Fruit fly (Drosophila melanogaster): ENCODE results near the gene CG42371.

The CG42371 gene

DNA sequence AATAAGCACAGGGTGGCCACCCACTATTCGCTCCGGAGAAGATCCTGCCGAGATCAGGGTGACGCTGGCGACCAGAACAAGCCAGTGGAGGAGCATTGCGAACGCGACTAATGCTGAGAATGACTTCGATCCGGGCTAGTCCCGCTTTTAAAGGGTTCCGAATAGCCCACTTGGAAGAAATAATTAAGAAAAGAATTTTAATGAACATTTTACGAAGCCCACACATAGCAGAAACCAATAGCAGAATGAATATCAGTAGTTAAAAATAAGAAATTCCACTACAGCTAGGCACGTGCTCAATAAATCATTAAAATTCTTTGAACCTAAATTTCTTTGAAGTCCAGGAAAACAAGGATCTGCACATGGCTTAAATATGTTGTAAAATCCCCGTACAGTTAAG lies 34.1 kb upstream of the CG42371 start, which contains the start of gene Ser12:
Gene Ser12 (minus strand): TSS at position 101 of the 400 bp plus-strand sequence.
- TF ChIP-seq tj (GFP tag; optimal IDR thresholded peaks at IDR 0.05) (no peak), Mnt (GFP tag; optimal IDR thresholded peaks at IDR 0.05) (no peak), Hr96 (GFP tag; optimal IDR thresholded peaks at IDR 0.05) (no peak), toe (GFP tag; optimal IDR thresholded peaks at IDR 0.05) (no peak), CG11617 (GFP tag; optimal IDR thresholded peaks at IDR 0.05) (no peak)

- TF ChIP-seq CG7101 (tag; optimal IDR thresholded peaks at IDR 0.05) (no peak), CG5204 (GFP tag; optimal IDR thresholded peaks at IDR 0.05) (no peak), Hr96 (GFP tag; optimal IDR thresholded peaks at IDR 0.05) (no peak), cic (GFP tag; optimal IDR thresholded peaks at IDR 0.05) (no peak), cnc (optimal IDR thresholded peaks at IDR 0.05) (no peak), CG11617 (GFP tag; optimal IDR thresholded peaks at IDR 0.05) (no peak), CG7045 (GFP tag; optimal IDR thresholded peaks at IDR 0.05) (no peak), CG1620 (GFP tag; optimal IDR thresholded peaks at IDR 0.05) (no peak), CG14711 (tag; optimal IDR thresholded peaks at IDR 0.05) (no peak), ovo (GFP tag; optimal IDR thresholded peaks at IDR 0.05) (no peak), toe (GFP tag; optimal IDR thresholded peaks at IDR 0.05) (no peak), CG33017 (tag; optimal IDR thresholded peaks at IDR 0.05) (no peak), pad (GFP tag; optimal IDR thresholded peaks at IDR 0.05) (no peak), Mnt (GFP tag; optimal IDR thresholded peaks at IDR 0.05) (no peak)
Measured at dm6 chr2L:2249578-2249977, 32.5 kb upstream of the CG42371 start.

DNA sequence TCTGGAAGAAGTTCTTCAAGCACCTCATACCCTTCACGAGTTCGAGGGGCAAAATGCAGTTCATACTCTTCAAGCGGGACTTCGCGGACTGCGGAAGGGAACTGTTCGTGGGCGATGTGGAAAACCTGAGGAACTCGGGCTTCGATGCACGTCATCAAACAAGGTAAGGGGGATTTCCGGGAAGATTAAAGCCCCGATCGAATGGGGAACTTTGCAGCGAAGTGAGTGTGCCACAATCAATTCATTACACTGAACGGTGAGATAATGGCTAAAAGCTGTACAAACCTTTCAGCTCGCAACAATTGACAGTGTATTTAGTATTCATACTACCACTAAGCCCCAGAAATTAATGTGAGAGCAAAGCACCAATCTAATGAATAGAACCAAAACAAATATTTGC lies 25.7 kb upstream of the CG42371 start:
- no peak for TF ChIP-seq ovo (GFP tag; optimal IDR thresholded peaks at IDR 0.05)
- no peak for TF ChIP-seq CG5204 (GFP tag; optimal IDR thresholded peaks at IDR 0.05)
- TF ChIP-seq CG14711 (tag; optimal IDR thresholded peaks at IDR 0.05): no peak
- TF ChIP-seq Mnt (GFP tag; optimal IDR thresholded peaks at IDR 0.05): no peak
- TF ChIP-seq kay (GFP tag; ENCODE audit: borderline replicate concordance): no peak
- TF ChIP-seq CG12768 (GFP tag; optimal IDR thresholded peaks at IDR 0.05): no peak
- no peak for TF ChIP-seq CG11617 (GFP tag; optimal IDR thresholded peaks at IDR 0.05)
- no peak for TF ChIP-seq Hr96 (GFP tag; optimal IDR thresholded peaks at IDR 0.05)
- TF ChIP-seq Crg-1 (GFP tag; optimal IDR thresholded peaks at IDR 0.05): no peak
- TF ChIP-seq CG33017 (tag; optimal IDR thresholded peaks at IDR 0.05): no peak
- no peak for TF ChIP-seq tj (GFP tag; optimal IDR thresholded peaks at IDR 0.05)
- no peak for TF ChIP-seq cnc (optimal IDR thresholded peaks at IDR 0.05)
- TF ChIP-seq CG7045 (GFP tag; optimal IDR thresholded peaks at IDR 0.05): no peak

DNA sequence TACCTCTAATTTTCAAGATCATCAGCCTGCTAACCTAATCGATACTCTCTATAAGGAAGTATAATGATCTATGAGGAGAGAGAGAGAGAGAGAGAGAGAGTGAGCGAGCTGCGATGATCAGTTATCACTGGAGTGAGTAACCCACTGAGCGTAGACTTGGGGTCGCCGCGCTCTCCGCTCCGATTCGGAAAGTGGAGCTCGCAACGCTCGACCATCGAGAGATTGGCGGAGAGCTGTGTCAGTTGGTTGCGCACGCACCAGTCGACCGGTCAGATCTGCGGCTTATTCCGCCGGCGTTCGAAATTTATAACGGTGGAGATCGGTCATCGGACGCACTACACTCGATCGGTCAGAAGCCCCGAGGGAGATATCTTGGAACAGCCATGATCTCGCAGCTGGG lies 25.1 kb upstream of the CG42371 start, which contains the start of gene CG4267:
Gene CG4267 (plus strand): TSS at position 240 of the 400 bp plus-strand sequence.
- TF ChIP-seq CG7101 (tag; optimal IDR thresholded peaks at IDR 0.05): no peak
- peak; percentile 27 for TF ChIP-seq ovo (GFP tag; optimal IDR thresholded peaks at IDR 0.05)

DNA sequence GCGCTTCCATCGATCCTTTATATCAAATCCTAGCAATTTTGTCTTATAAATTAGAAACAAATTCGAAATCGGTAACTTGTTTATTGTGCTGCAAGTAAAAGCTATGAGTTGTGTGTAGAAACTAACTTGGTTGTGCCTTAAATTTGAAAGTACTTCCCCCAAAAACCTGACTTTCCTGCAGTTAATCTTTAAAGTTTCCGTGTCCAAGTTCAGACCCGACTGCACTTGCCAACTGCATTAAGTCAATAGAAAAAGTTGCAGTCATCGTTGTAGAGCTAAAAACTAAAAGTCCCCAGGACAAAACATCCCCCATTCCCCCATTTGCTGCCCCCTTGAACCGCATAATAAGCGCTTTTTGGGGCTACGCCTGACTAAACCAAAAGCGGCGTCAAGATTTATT lies 23.4 kb upstream of the CG42371 start, which contains the start of gene Tengl1:
Gene Tengl1 (minus strand): TSS at position 101 of the 400 bp plus-strand sequence.
- TF ChIP-seq kay (GFP tag; ENCODE audit: borderline replicate concordance) (no peak), cic (GFP tag; optimal IDR thresholded peaks at IDR 0.05) (no peak), CG7045 (GFP tag; optimal IDR thresholded peaks at IDR 0.05) (no peak), ovo (GFP tag; optimal IDR thresholded peaks at IDR 0.05) (no peak), CG7101 (tag; optimal IDR thresholded peaks at IDR 0.05) (no peak), CG5204 (GFP tag; optimal IDR thresholded peaks at IDR 0.05) (no peak), toe (GFP tag; optimal IDR thresholded peaks at IDR 0.05) (no peak), CG11617 (GFP tag; optimal IDR thresholded peaks at IDR 0.05) (no peak), pad (GFP tag; optimal IDR thresholded peaks at IDR 0.05) (no peak), CG33017 (tag; optimal IDR thresholded peaks at IDR 0.05) (no peak), Mnt (GFP tag; optimal IDR thresholded peaks at IDR 0.05) (no peak), CG14711 (tag; optimal IDR thresholded peaks at IDR 0.05) (no peak), Crg-1 (GFP tag; optimal IDR thresholded peaks at IDR 0.05) (no peak), CG12768 (GFP tag; optimal IDR thresholded peaks at IDR 0.05) (no peak)

DNA sequence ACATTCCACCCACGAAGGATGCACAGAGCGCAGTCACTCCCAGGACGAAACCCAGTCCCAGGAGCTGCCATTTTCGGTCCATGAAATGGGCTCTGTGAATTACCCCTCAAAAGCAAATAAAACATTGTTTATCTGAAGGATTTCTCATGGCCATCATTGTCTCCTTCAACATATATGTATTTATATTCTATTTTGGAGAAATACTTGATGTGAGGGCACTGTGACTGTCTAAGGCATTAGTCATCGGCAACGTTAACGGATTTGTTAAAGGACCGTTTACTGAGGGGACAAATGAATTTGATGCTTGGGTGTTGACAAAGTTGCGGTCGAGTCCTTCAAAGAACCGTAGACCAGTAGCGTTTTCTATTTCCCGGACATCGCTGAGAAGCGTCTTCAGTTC lies 22.2 kb upstream of the CG42371 start, which contains the start of gene Tengl2:
Gene Tengl2 (minus strand): TSS at position 101 of the 400 bp plus-strand sequence.
- TF ChIP-seq CG5204 (GFP tag; optimal IDR thresholded peaks at IDR 0.05) (no peak), CG14711 (tag; optimal IDR thresholded peaks at IDR 0.05) (no peak), cic (GFP tag; optimal IDR thresholded peaks at IDR 0.05) (no peak), Hr96 (GFP tag; optimal IDR thresholded peaks at IDR 0.05) (no peak), tj (GFP tag; optimal IDR thresholded peaks at IDR 0.05) (no peak), pad (GFP tag; optimal IDR thresholded peaks at IDR 0.05) (no peak), bab1 (GFP tag; optimal IDR thresholded peaks at IDR 0.05) (no peak)

dm6 chr2L:2238151-2238550 lies 21.1 kb upstream of the CG42371 start, which contains the start of gene Tengl3:
Gene Tengl3, minus strand, starts transcription at chr2L:2238251.
- no peak for TF ChIP-seq kay (GFP tag; ENCODE audit: borderline replicate concordance)
- no peak for TF ChIP-seq CG7101 (tag; optimal IDR thresholded peaks at IDR 0.05)
- TF ChIP-seq cnc (optimal IDR thresholded peaks at IDR 0.05): no peak
- no peak for TF ChIP-seq tj (GFP tag; optimal IDR thresholded peaks at IDR 0.05)
- TF ChIP-seq Hr96 (GFP tag; optimal IDR thresholded peaks at IDR 0.05): no peak
- no peak for TF ChIP-seq CG7045 (GFP tag; optimal IDR thresholded peaks at IDR 0.05)
- no peak for TF ChIP-seq Crg-1 (GFP tag; optimal IDR thresholded peaks at IDR 0.05)
- no peak for TF ChIP-seq toe (GFP tag; optimal IDR thresholded peaks at IDR 0.05)
- TF ChIP-seq CG33017 (tag; optimal IDR thresholded peaks at IDR 0.05): no peak
- TF ChIP-seq CG1620 (GFP tag; optimal IDR thresholded peaks at IDR 0.05): no peak
- no peak for TF ChIP-seq bab1 (GFP tag; optimal IDR thresholded peaks at IDR 0.05)
- no peak for TF ChIP-seq ovo (GFP tag; optimal IDR thresholded peaks at IDR 0.05)
- no peak for TF ChIP-seq CG14711 (tag; optimal IDR thresholded peaks at IDR 0.05)
- TF ChIP-seq cic (GFP tag; optimal IDR thresholded peaks at IDR 0.05): no peak
- no peak for TF ChIP-seq CG5204 (GFP tag; optimal IDR thresholded peaks at IDR 0.05)
- no peak for TF ChIP-seq pad (GFP tag; optimal IDR thresholded peaks at IDR 0.05)
- no peak for TF ChIP-seq Mnt (GFP tag; optimal IDR thresholded peaks at IDR 0.05)
- TF ChIP-seq CG11617 (GFP tag; optimal IDR thresholded peaks at IDR 0.05): no peak
- TF ChIP-seq CG12768 (GFP tag; optimal IDR thresholded peaks at IDR 0.05): no peak
- no peak for TF ChIP-seq Clk (GFP tag; optimal IDR thresholded peaks at IDR 0.05)

Data from whole organism, adult.